Worm (Caenorhabditis elegans) whole organism, L2 larva: ENCODE data around the gene col-118.

ENCODE experiments used
- C34F6.9 ChIP-seq: fragments of 150-350 bp; optimal IDR thresholded peaks from 2 replicates; lab custom pipeline; 2014; ENCODE audit warnings: missing biosample characterization, missing genetic modification characterization
- F13H6.1 ChIP-seq: sonication (generic microtip); optimal IDR thresholded peaks from 2 replicates; lab custom pipeline; 2016; ENCODE audit warnings: missing genetic modification characterization, missing compliant biosample characterization
- R02D3.7 ChIP-seq: fragments of 150-350 bp; optimal IDR thresholded peaks from 2 replicates; lab custom pipeline; 2014; ENCODE audit warnings: missing biosample characterization, missing genetic modification characterization
- Y55F3AM.14 ChIP-seq: fragments of 200-800 bp; sonication (Bioruptor generic); optimal IDR thresholded peaks from 2 replicates; lab custom pipeline; 2018; ENCODE audit warnings: mild to moderate bottlenecking, missing genetic modification characterization, missing compliant biosample characterization
- ZK546.5 ChIP-seq: sonication (generic microtip); optimal IDR thresholded peaks from 2 replicates; lab custom pipeline; 2017; ENCODE audit warnings: missing biosample characterization, missing genetic modification characterization
- alr-1 ChIP-seq: fragments of 150-350 bp; optimal IDR thresholded peaks from 2 replicates; lab custom pipeline; 2014; ENCODE audit warnings: missing biosample characterization, missing genetic modification characterization
- aly-2 ChIP-seq: fragments of 150-350 bp; optimal IDR thresholded peaks from 2 replicates; lab custom pipeline; 2014; ENCODE audit warnings: missing biosample characterization, missing genetic modification characterization
- ama-1 ChIP-seq: fragments of 150-350 bp; optimal IDR thresholded peaks from 2 replicates; lab custom pipeline; 2018; ENCODE audit warnings: inconsistent platforms
- blmp-1 ChIP-seq: sonication (generic microtip); optimal IDR thresholded peaks from 2 replicates; lab custom pipeline; 2017; ENCODE audit warnings: missing genetic modification characterization, mild to moderate bottlenecking, missing compliant biosample characterization, antibody characterized with exemption, moderate library complexity; ENCODE audit not compliant: insufficient read depth
- ceh-16 ChIP-seq: fragments of 150-350 bp; optimal IDR thresholded peaks from 2 replicates; lab custom pipeline; 2014; ENCODE audit warnings: missing biosample characterization, missing genetic modification characterization
- ceh-82 ChIP-seq: fragments of 150-350 bp; optimal IDR thresholded peaks from 2 replicates; lab custom pipeline; 2014; ENCODE audit warnings: missing biosample characterization, missing genetic modification characterization
- crh-2 ChIP-seq: sonication (generic microtip); optimal IDR thresholded peaks from 2 replicates; lab custom pipeline; 2017; ENCODE audit warnings: missing biosample characterization, missing genetic modification characterization
- dmd-4 ChIP-seq: sonication (generic microtip); optimal IDR thresholded peaks from 2 replicates; lab custom pipeline; 2017; ENCODE audit warnings: missing biosample characterization, missing genetic modification characterization
- egl-27 ChIP-seq: sonication (generic microtip); optimal IDR thresholded peaks from 3 replicates; lab custom pipeline; 2017; ENCODE audit warnings: missing biosample characterization, missing genetic modification reagents, missing genetic modification characterization
- elt-1 ChIP-seq: fragments of 150-350 bp; optimal IDR thresholded peaks from 2 replicates; lab custom pipeline; 2014; ENCODE audit warnings: missing biosample characterization, missing genetic modification characterization
- elt-3 ChIP-seq: sonication (generic microtip); optimal IDR thresholded peaks from 2 replicates; lab custom pipeline; 2017; ENCODE audit warnings: missing biosample characterization, missing genetic modification characterization
- fos-1 ChIP-seq: fragments of 150-350 bp; optimal IDR thresholded peaks from 2 replicates; lab custom pipeline; 2014; ENCODE audit warnings: missing biosample characterization, missing genetic modification characterization
- gmeb-1 ChIP-seq: fragments of 150-350 bp; optimal IDR thresholded peaks from 2 replicates; lab custom pipeline; 2014; ENCODE audit warnings: missing biosample characterization, missing genetic modification characterization
- lin-11 ChIP-seq: fragments of 150-350 bp; sonication (generic microtip); optimal IDR thresholded peaks from 2 replicates; lab custom pipeline; 2014; ENCODE audit warnings: missing biosample characterization, missing genetic modification characterization, inconsistent platforms, mixed read lengths
- lin-13 ChIP-seq: fragments of 150-350 bp; optimal IDR thresholded peaks from 2 replicates; lab custom pipeline; 2014; ENCODE audit warnings: missing biosample characterization, missing genetic modification reagents, missing genetic modification characterization
- lin-39 ChIP-seq: fragments of 150-350 bp; optimal IDR thresholded peaks from 2 replicates; lab custom pipeline; 2014; ENCODE audit warnings: missing biosample characterization, missing genetic modification reagents, missing genetic modification characterization
- lsy-2 ChIP-seq, 2 experiments: fragments of 150-350 bp in 1 of 2; sonication (generic microtip) in 1 of 2; optimal IDR thresholded peaks; 2 replicates each; lab custom pipeline; 2014 to 2017; ENCODE audit warnings: missing biosample characterization in 2 of 2, missing genetic modification characterization in 2 of 2
- mab-5 ChIP-seq: fragments of 150-350 bp; optimal IDR thresholded peaks from 2 replicates; lab custom pipeline; 2014; ENCODE audit warnings: missing biosample characterization, missing genetic modification characterization
- mbf-1 ChIP-seq: sonication (generic microtip); optimal IDR thresholded peaks from 2 replicates; lab custom pipeline; 2017; ENCODE audit warnings: missing biosample characterization, missing genetic modification characterization
- mdl-1 ChIP-seq, 2 experiments: fragments of 150-350 bp in 1 of 2; sonication (generic microtip) in 1 of 2; optimal IDR thresholded peaks; 2 replicates each; lab custom pipeline; 2017; ENCODE audit warnings: missing biosample characterization in 2 of 2, missing genetic modification characterization in 2 of 2
- nhr-10 ChIP-seq: sonication (generic microtip); optimal IDR thresholded peaks from 2 replicates; lab custom pipeline; 2017; ENCODE audit warnings: missing biosample characterization, missing genetic modification characterization
- nhr-11 ChIP-seq: fragments of 150-350 bp; optimal IDR thresholded peaks from 2 replicates; lab custom pipeline; 2014; ENCODE audit warnings: missing biosample characterization, missing genetic modification characterization
- nhr-12 ChIP-seq: fragments of 150-350 bp; optimal IDR thresholded peaks from 2 replicates; lab custom pipeline; 2014; ENCODE audit warnings: missing biosample characterization, missing genetic modification characterization
- nhr-129 ChIP-seq: fragments of 150-350 bp; optimal IDR thresholded peaks from 2 replicates; lab custom pipeline; 2014; ENCODE audit warnings: missing biosample characterization, missing genetic modification characterization
- nhr-21 ChIP-seq: fragments of 150-350 bp; optimal IDR thresholded peaks from 2 replicates; lab custom pipeline; 2014; ENCODE audit warnings: missing biosample characterization, missing genetic modification characterization
- nhr-23 ChIP-seq: fragments of 150-350 bp; optimal IDR thresholded peaks from 2 replicates; lab custom pipeline; 2014; ENCODE audit warnings: missing biosample characterization, missing genetic modification reagents, missing genetic modification characterization
- nhr-237 ChIP-seq: fragments of 150-350 bp; optimal IDR thresholded peaks from 2 replicates; lab custom pipeline; 2014; ENCODE audit warnings: missing biosample characterization, missing genetic modification characterization
- nhr-25 ChIP-seq: fragments of 150-350 bp; sonication (generic microtip); optimal IDR thresholded peaks from 3 replicates; lab custom pipeline; 2014; ENCODE audit warnings: missing biosample characterization, missing genetic modification characterization
- nhr-6 ChIP-seq: fragments of 150-350 bp; optimal IDR thresholded peaks from 2 replicates; lab custom pipeline; 2014; ENCODE audit warnings: missing biosample characterization, missing genetic modification characterization
- nhr-77 ChIP-seq: fragments of 150-350 bp; optimal IDR thresholded peaks from 2 replicates; lab custom pipeline; 2014; ENCODE audit warnings: missing biosample characterization, missing genetic modification characterization
- peb-1 ChIP-seq: fragments of 150-350 bp; optimal IDR thresholded peaks from 2 replicates; lab custom pipeline; 2014; ENCODE audit warnings: missing biosample characterization, missing genetic modification characterization
- sem-4 ChIP-seq: fragments of 150-350 bp; optimal IDR thresholded peaks from 2 replicates; lab custom pipeline; 2014; ENCODE audit warnings: missing biosample characterization, missing genetic modification reagents, missing genetic modification characterization
- skn-1 ChIP-seq: sonication (generic microtip); optimal IDR thresholded peaks from 2 replicates; lab custom pipeline; 2017; ENCODE audit warnings: missing biosample characterization, missing genetic modification characterization
- sma-3 ChIP-seq: sonication (generic microtip); optimal IDR thresholded peaks from 2 replicates; lab custom pipeline; 2016; ENCODE audit warnings: missing genetic modification reagents, missing genetic modification characterization, missing compliant biosample characterization
- sma-9 ChIP-seq, 2 experiments: fragments of 150-350 bp in 1 of 2; sonication (generic microtip) in 1 of 2; optimal IDR thresholded peaks; 2 replicates each; lab custom pipeline; 2014 to 2016; ENCODE audit warnings: missing genetic modification characterization in 2 of 2, mild to moderate bottlenecking in 1 of 2, missing biosample characterization in 1 of 2, missing compliant biosample characterization in 1 of 2, missing genetic modification reagents in 1 of 2, moderate library complexity in 1 of 2
- snpc-4 ChIP-seq: fragments of 150-350 bp; optimal IDR thresholded peaks from 2 replicates; lab custom pipeline; 2014; ENCODE audit warnings: missing biosample characterization, missing genetic modification characterization
- unc-39 ChIP-seq: fragments of 150-350 bp; optimal IDR thresholded peaks from 2 replicates; lab custom pipeline; 2014; ENCODE audit warnings: missing biosample characterization, missing genetic modification characterization
- unc-55 ChIP-seq: fragments of 150-350 bp; sonication (generic microtip); optimal IDR thresholded peaks from 3 replicates; lab custom pipeline; 2014; ENCODE audit warnings: missing biosample characterization, missing genetic modification reagents, missing genetic modification characterization
- unc-62 ChIP-seq: fragments of 150-350 bp; optimal IDR thresholded peaks from 2 replicates; lab custom pipeline; 2014; ENCODE audit warnings: missing biosample characterization, missing genetic modification reagents, missing genetic modification characterization
- zag-1 ChIP-seq: fragments of 150-350 bp; optimal IDR thresholded peaks from 2 replicates; lab custom pipeline; 2014; ENCODE audit warnings: missing biosample characterization, missing genetic modification characterization
- ztf-1 ChIP-seq: fragments of 200-800 bp; sonication (Bioruptor generic); conservative IDR thresholded peaks from 2 replicates; pipeline ENCODE4 v1.3.6; 2022; ENCODE audit warnings: missing genetic modification characterization, missing compliant biosample characterization
- ztf-11 ChIP-seq: sonication (generic microtip); optimal IDR thresholded peaks from 2 replicates; lab custom pipeline; 2017; ENCODE audit warnings: missing biosample characterization, missing genetic modification characterization
- ztf-4 ChIP-seq: fragments of 150-350 bp; optimal IDR thresholded peaks from 2 replicates; lab custom pipeline; 2014; ENCODE audit warnings: missing biosample characterization, missing genetic modification characterization

col-118 gene

DNA sequence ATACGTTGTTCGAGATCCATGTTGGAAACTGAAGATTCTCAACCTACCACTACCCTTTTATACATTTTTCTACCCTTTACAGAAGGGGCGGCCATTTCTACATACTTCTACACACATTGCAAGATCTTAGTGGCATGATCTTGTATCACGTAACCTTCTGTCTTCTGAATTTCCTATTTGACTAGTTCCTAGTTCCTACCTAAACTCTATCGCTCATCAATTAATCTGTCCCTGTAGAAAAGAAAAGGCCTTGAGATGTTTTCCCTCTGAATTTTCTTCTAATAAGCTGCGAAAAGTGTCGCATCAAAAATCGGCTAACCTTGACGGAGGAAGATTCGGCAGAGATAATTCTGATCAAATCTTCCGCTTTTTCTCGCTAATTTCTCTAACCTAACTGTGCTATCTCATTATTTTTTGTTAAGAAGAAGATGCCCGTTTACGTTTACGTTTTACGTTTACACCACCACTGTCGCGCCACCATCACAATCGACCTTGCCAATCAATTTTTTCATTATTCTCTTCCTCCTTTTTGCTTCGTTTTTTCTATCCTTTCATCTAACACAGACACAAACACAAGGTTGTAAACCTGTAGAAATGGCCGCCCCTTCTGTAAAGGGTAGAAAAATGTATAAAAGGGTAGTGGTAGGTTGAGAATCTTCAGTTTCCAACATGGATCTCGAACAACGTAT, 23.7 kb upstream of the col-118 start, which contains the start of the genes col-117 and col-3:
col-117 (minus strand) TSS at position 51 of the 689 bp plus-strand sequence.
col-3 (plus strand) TSS at position 639 of the 689 bp plus-strand sequence.
- TF ChIP-seq elt-1 (tag; lab: Kevin White, UChicago) (no peak), nhr-12 (tag; lab: Kevin White, UChicago) (no peak), F13H6.1 (tag; lab: Kevin White, UChicago) (no peak), unc-55 (no peak), crh-2 (tag; lab: Kevin White, UChicago) (peak; percentile 13), nhr-6 (tag; lab: Kevin White, UChicago) (no peak), R02D3.7 (tag; lab: Kevin White, UChicago) (no peak), blmp-1 (tag; lab: Kevin White, UChicago) (peak; percentile 11), nhr-11 (tag; lab: Kevin White, UChicago) (no peak), dmd-4 (no peak), mdl-1 (tag; optimal IDR thresholded peaks at IDR 0.05; lab: Kevin White, UChicago) (no peak), lsy-2 (tag; optimal IDR thresholded peaks at IDR 0.05; lab: Kevin White, UChicago) (peak in 1 of 2 experiments; percentile 3), nhr-10 (tag; lab: Kevin White, UChicago) (no peak), zag-1 (no peak), nhr-25 (tag; lab: Kevin White, UChicago) (peak; percentile 78), snpc-4 (no peak), ztf-1 (no peak), gmeb-1 (tag; lab: Kevin White, UChicago) (peak; percentile 13), egl-27 (tag; lab: Kevin White, UChicago) (peak; percentile 56), lin-13 (GFP tag; lab: Kevin White, UChicago) (no peak), ZK546.5 (tag; lab: Kevin White, UChicago) (no peak), alr-1 (tag; lab: Kevin White, UChicago) (no peak), ama-1 (lab: Kevin White, UChicago) (no peak), nhr-21 (tag; lab: Kevin White, UChicago) (no peak), mbf-1 (no peak), unc-62 (no peak), skn-1 (no peak), aly-2 (tag; lab: Kevin White, UChicago) (no peak), lin-11 (tag; lab: Kevin White, UChicago) (no peak), sem-4 (peak; percentile 39), nhr-237 (no peak), ceh-16 (peak; percentile 11), ceh-82 (no peak), nhr-77 (tag; lab: Kevin White, UChicago) (no peak), Y55F3AM.14 (no peak), fos-1 (peak; percentile 4), ztf-11 (tag; lab: Kevin White, UChicago) (no peak), sma-3 (GFP tag; lab: Kevin White, UChicago) (peak; percentile 54), ztf-4 (tag; lab: Kevin White, UChicago) (no peak), nhr-129 (tag; lab: Kevin White, UChicago) (peak; percentile 2), unc-39 (tag; lab: Kevin White, UChicago) (no peak), elt-3 (tag; lab: Kevin White, UChicago) (no peak), lin-39 (tag; lab: Kevin White, UChicago) (no peak), mab-5 (no peak), nhr-23 (tag; lab: Kevin White, UChicago) (no peak), C34F6.9 (tag; lab: Kevin White, UChicago) (peak; percentile 12), peb-1 (tag; lab: Kevin White, UChicago) (no peak), sma-9 (GFP tag; optimal IDR thresholded peaks at IDR 0.05; lab: Kevin White, UChicago) (peak; percentile 49), sma-9 (tag; optimal IDR thresholded peaks at IDR 0.05; lab: Kevin White, UChicago) (no peak)
